Worm (Caenorhabditis elegans) whole organism, L2 larva: ENCODE results near the gene sel-1.

ENCODE experiments used
- C34F6.9 ChIP-seq: fragments of 150-350 bp; optimal IDR thresholded peaks from 2 replicates; lab custom pipeline; 2014; ENCODE audit warnings: missing biosample characterization, missing genetic modification characterization
- F13H6.1 ChIP-seq: sonication (generic microtip); optimal IDR thresholded peaks from 2 replicates; lab custom pipeline; 2016; ENCODE audit warnings: missing genetic modification characterization, missing compliant biosample characterization
- R02D3.7 ChIP-seq: fragments of 150-350 bp; optimal IDR thresholded peaks from 2 replicates; lab custom pipeline; 2014; ENCODE audit warnings: missing biosample characterization, missing genetic modification characterization
- Y55F3AM.14 ChIP-seq: fragments of 200-800 bp; sonication (Bioruptor generic); optimal IDR thresholded peaks from 2 replicates; lab custom pipeline; 2018; ENCODE audit warnings: mild to moderate bottlenecking, missing genetic modification characterization, missing compliant biosample characterization
- ZK546.5 ChIP-seq: sonication (generic microtip); optimal IDR thresholded peaks from 2 replicates; lab custom pipeline; 2017; ENCODE audit warnings: missing biosample characterization, missing genetic modification characterization
- alr-1 ChIP-seq: fragments of 150-350 bp; optimal IDR thresholded peaks from 2 replicates; lab custom pipeline; 2014; ENCODE audit warnings: missing biosample characterization, missing genetic modification characterization
- ama-1 ChIP-seq: fragments of 150-350 bp; optimal IDR thresholded peaks from 2 replicates; lab custom pipeline; 2018; ENCODE audit warnings: inconsistent platforms
- blmp-1 ChIP-seq: sonication (generic microtip); optimal IDR thresholded peaks from 2 replicates; lab custom pipeline; 2017; ENCODE audit warnings: missing genetic modification characterization, mild to moderate bottlenecking, missing compliant biosample characterization, antibody characterized with exemption, moderate library complexity; ENCODE audit not compliant: insufficient read depth
- ceh-82 ChIP-seq: fragments of 150-350 bp; optimal IDR thresholded peaks from 2 replicates; lab custom pipeline; 2014; ENCODE audit warnings: missing biosample characterization, missing genetic modification characterization
- crh-2 ChIP-seq: sonication (generic microtip); optimal IDR thresholded peaks from 2 replicates; lab custom pipeline; 2017; ENCODE audit warnings: missing biosample characterization, missing genetic modification characterization
- dmd-4 ChIP-seq: sonication (generic microtip); optimal IDR thresholded peaks from 2 replicates; lab custom pipeline; 2017; ENCODE audit warnings: missing biosample characterization, missing genetic modification characterization
- egl-27 ChIP-seq: sonication (generic microtip); optimal IDR thresholded peaks from 3 replicates; lab custom pipeline; 2017; ENCODE audit warnings: missing biosample characterization, missing genetic modification reagents, missing genetic modification characterization
- elt-3 ChIP-seq: sonication (generic microtip); optimal IDR thresholded peaks from 2 replicates; lab custom pipeline; 2017; ENCODE audit warnings: missing biosample characterization, missing genetic modification characterization
- fos-1 ChIP-seq: fragments of 150-350 bp; optimal IDR thresholded peaks from 2 replicates; lab custom pipeline; 2014; ENCODE audit warnings: missing biosample characterization, missing genetic modification characterization
- lin-11 ChIP-seq: fragments of 150-350 bp; sonication (generic microtip); optimal IDR thresholded peaks from 2 replicates; lab custom pipeline; 2014; ENCODE audit warnings: missing biosample characterization, missing genetic modification characterization, inconsistent platforms, mixed read lengths
- lsy-2 ChIP-seq, 2 experiments: fragments of 150-350 bp in 1 of 2; sonication (generic microtip) in 1 of 2; optimal IDR thresholded peaks; 2 replicates each; lab custom pipeline; 2014 to 2017; ENCODE audit warnings: missing biosample characterization in 2 of 2, missing genetic modification characterization in 2 of 2
- mab-5 ChIP-seq: fragments of 150-350 bp; optimal IDR thresholded peaks from 2 replicates; lab custom pipeline; 2014; ENCODE audit warnings: missing biosample characterization, missing genetic modification characterization
- mdl-1 ChIP-seq, 2 experiments: fragments of 150-350 bp in 1 of 2; sonication (generic microtip) in 1 of 2; optimal IDR thresholded peaks; 2 replicates each; lab custom pipeline; 2017; ENCODE audit warnings: missing biosample characterization in 2 of 2, missing genetic modification characterization in 2 of 2
- nhr-11 ChIP-seq: fragments of 150-350 bp; optimal IDR thresholded peaks from 2 replicates; lab custom pipeline; 2014; ENCODE audit warnings: missing biosample characterization, missing genetic modification characterization
- nhr-12 ChIP-seq: fragments of 150-350 bp; optimal IDR thresholded peaks from 2 replicates; lab custom pipeline; 2014; ENCODE audit warnings: missing biosample characterization, missing genetic modification characterization
- nhr-129 ChIP-seq: fragments of 150-350 bp; optimal IDR thresholded peaks from 2 replicates; lab custom pipeline; 2014; ENCODE audit warnings: missing biosample characterization, missing genetic modification characterization
- nhr-237 ChIP-seq: fragments of 150-350 bp; optimal IDR thresholded peaks from 2 replicates; lab custom pipeline; 2014; ENCODE audit warnings: missing biosample characterization, missing genetic modification characterization
- nhr-77 ChIP-seq: fragments of 150-350 bp; optimal IDR thresholded peaks from 2 replicates; lab custom pipeline; 2014; ENCODE audit warnings: missing biosample characterization, missing genetic modification characterization
- sem-4 ChIP-seq: fragments of 150-350 bp; optimal IDR thresholded peaks from 2 replicates; lab custom pipeline; 2014; ENCODE audit warnings: missing biosample characterization, missing genetic modification reagents, missing genetic modification characterization
- skn-1 ChIP-seq: sonication (generic microtip); optimal IDR thresholded peaks from 2 replicates; lab custom pipeline; 2017; ENCODE audit warnings: missing biosample characterization, missing genetic modification characterization
- sma-9 ChIP-seq, 2 experiments: fragments of 150-350 bp in 1 of 2; sonication (generic microtip) in 1 of 2; optimal IDR thresholded peaks; 2 replicates each; lab custom pipeline; 2014 to 2016; ENCODE audit warnings: missing genetic modification characterization in 2 of 2, mild to moderate bottlenecking in 1 of 2, missing biosample characterization in 1 of 2, missing compliant biosample characterization in 1 of 2, missing genetic modification reagents in 1 of 2, moderate library complexity in 1 of 2
- snpc-4 ChIP-seq: fragments of 150-350 bp; optimal IDR thresholded peaks from 2 replicates; lab custom pipeline; 2014; ENCODE audit warnings: missing biosample characterization, missing genetic modification characterization
- unc-55 ChIP-seq: fragments of 150-350 bp; sonication (generic microtip); optimal IDR thresholded peaks from 3 replicates; lab custom pipeline; 2014; ENCODE audit warnings: missing biosample characterization, missing genetic modification reagents, missing genetic modification characterization
- unc-62 ChIP-seq: fragments of 150-350 bp; optimal IDR thresholded peaks from 2 replicates; lab custom pipeline; 2014; ENCODE audit warnings: missing biosample characterization, missing genetic modification reagents, missing genetic modification characterization
- ztf-1 ChIP-seq: fragments of 200-800 bp; sonication (Bioruptor generic); conservative IDR thresholded peaks from 2 replicates; pipeline ENCODE4 v1.3.6; 2022; ENCODE audit warnings: missing genetic modification characterization, missing compliant biosample characterization
- ztf-11 ChIP-seq: sonication (generic microtip); optimal IDR thresholded peaks from 2 replicates; lab custom pipeline; 2017; ENCODE audit warnings: missing biosample characterization, missing genetic modification characterization

The sel-1 gene

DNA sequence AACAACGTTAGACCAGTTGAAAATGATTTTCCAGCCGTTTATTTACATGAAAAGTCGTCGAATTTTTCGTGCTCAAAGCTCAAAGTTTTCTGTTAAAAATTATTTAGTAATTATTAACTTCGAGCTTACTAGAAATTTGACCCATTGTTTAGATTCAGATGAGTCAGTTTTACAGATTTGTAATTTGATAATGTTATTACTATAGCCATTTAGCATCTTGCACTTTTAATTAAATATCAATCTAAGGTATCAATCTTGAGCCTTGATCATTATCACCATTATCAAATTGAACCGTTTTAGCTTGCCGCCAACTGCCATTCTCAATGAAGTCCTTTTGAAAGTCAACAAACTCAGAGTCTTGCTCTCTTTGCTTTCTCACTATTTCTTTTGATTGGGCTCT lies 49.0 kb downstream of the sel-1 start, which contains the start of gene ZC116.1:
Gene ZC116.1 (plus strand): TSS at position 301 of the 400 bp plus-strand sequence.
- TF ChIP-seq nhr-237 (tag; lab: Kevin White, UChicago) = no peak
- no peak for TF ChIP-seq lsy-2 (tag; optimal IDR thresholded peaks at IDR 0.05; lab: Kevin White, UChicago)
- no peak for TF ChIP-seq alr-1 (tag; lab: Kevin White, UChicago)
- TF ChIP-seq skn-1 = no peak
- no peak for TF ChIP-seq mdl-1 (tag; optimal IDR thresholded peaks at IDR 0.05; lab: Kevin White, UChicago)
- no peak for TF ChIP-seq snpc-4 (tag; lab: Kevin White, UChicago)
- TF ChIP-seq ama-1 (lab: Kevin White, UChicago) = no peak
- TF ChIP-seq sma-9 (GFP tag; optimal IDR thresholded peaks at IDR 0.05; lab: Kevin White, UChicago) = no peak
- TF ChIP-seq sma-9 (tag; optimal IDR thresholded peaks at IDR 0.05; lab: Kevin White, UChicago) = no peak
- no peak for TF ChIP-seq ceh-82
- TF ChIP-seq nhr-11 = no peak
- TF ChIP-seq blmp-1 = no peak
- TF ChIP-seq nhr-129 (tag; lab: Kevin White, UChicago) = no peak
- no peak for TF ChIP-seq ZK546.5 (tag; lab: Kevin White, UChicago)
- no peak for TF ChIP-seq fos-1 (tag; lab: Kevin White, UChicago)
- TF ChIP-seq R02D3.7 = no peak
- TF ChIP-seq nhr-77 = no peak
- TF ChIP-seq F13H6.1 = no peak
- TF ChIP-seq unc-55 (GFP tag; lab: Kevin White, UChicago) = no peak
- TF ChIP-seq ztf-1 (GFP tag; lab: Robert Waterston, UW) = no peak
- no peak for TF ChIP-seq crh-2

DNA sequence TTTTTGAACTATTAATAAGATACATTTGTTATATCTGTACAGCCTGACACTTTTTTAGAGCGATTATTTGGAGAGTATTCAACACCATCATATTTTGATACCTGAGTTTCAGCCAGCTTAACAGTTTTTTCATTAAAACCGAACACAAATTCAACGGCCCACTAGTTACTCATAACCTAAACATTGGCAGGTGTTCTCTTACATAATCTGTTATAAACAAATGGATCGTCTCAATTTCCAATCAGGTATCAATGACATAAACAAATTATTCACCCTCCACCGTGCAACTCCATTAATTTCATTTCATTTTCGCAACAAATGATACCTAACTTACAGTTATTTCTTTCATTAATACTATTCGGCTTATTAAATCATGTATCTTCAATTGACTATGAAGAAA lies 50.5 kb downstream of the sel-1 start, which contains the start of gene cubn-1:
Gene cubn-1 (plus strand): TSS at position 301 of the 400 bp plus-strand sequence.
- TF ChIP-seq snpc-4 (tag; lab: Kevin White, UChicago) = no peak
- no peak for TF ChIP-seq ztf-11 (tag; lab: Kevin White, UChicago)
- no peak for TF ChIP-seq egl-27 (tag; lab: Kevin White, UChicago)
- TF ChIP-seq nhr-77 = no peak
- no peak for TF ChIP-seq ceh-82
- no peak for TF ChIP-seq sem-4 (tag; lab: Kevin White, UChicago)
- TF ChIP-seq Y55F3AM.14 (GFP tag; lab: Kevin White, UChicago) = no peak
- no peak for TF ChIP-seq dmd-4 (tag; lab: Kevin White, UChicago)
- TF ChIP-seq elt-3 (tag; lab: Kevin White, UChicago) = no peak
- TF ChIP-seq lin-11 = no peak
- TF ChIP-seq alr-1 (tag; lab: Kevin White, UChicago) = no peak
- no peak for TF ChIP-seq nhr-237 (tag; lab: Kevin White, UChicago)
- no peak for TF ChIP-seq nhr-129 (tag; lab: Kevin White, UChicago)
- TF ChIP-seq mab-5 = no peak
- TF ChIP-seq unc-62 (GFP tag; lab: Kevin White, UChicago) = no peak
- TF ChIP-seq C34F6.9 (tag; lab: Kevin White, UChicago) = no peak

DNA sequence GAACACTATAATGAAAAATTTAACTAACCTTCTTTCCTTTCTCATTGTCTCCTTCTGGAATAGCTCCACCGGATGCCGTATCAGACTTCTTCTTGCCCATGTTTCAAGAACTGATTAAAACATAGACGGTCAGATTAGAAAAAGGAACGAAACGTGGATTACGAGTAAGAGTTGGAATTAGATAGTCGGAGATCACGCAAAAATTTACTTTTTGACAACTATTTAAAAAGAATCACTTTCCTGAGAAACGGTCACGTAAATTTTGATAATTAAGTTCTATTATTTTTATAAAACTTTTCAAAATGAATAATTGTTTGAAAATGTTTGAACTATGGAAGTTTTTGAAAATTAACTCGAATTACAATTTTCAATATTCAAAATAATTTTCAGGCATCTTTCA lies 51.6 kb downstream of the sel-1 start, which contains the start of gene cyc-2.2:
Gene cyc-2.2 (minus strand): TSS at position 101 of the 400 bp plus-strand sequence.
- no peak for TF ChIP-seq nhr-12 (tag; lab: Kevin White, UChicago)
- no peak for TF ChIP-seq ztf-11 (tag; lab: Kevin White, UChicago)
- no peak for TF ChIP-seq blmp-1
- no peak for TF ChIP-seq ZK546.5 (tag; lab: Kevin White, UChicago)
- TF ChIP-seq lin-11 = no peak
- no peak for TF ChIP-seq F13H6.1
- TF ChIP-seq egl-27 (tag; lab: Kevin White, UChicago) = no peak
- no peak for TF ChIP-seq Y55F3AM.14 (GFP tag; lab: Kevin White, UChicago)
- no peak for TF ChIP-seq elt-3 (tag; lab: Kevin White, UChicago)
